Worm (Caenorhabditis elegans): ENCODE data around the gene F54C9.7.

DNA sequence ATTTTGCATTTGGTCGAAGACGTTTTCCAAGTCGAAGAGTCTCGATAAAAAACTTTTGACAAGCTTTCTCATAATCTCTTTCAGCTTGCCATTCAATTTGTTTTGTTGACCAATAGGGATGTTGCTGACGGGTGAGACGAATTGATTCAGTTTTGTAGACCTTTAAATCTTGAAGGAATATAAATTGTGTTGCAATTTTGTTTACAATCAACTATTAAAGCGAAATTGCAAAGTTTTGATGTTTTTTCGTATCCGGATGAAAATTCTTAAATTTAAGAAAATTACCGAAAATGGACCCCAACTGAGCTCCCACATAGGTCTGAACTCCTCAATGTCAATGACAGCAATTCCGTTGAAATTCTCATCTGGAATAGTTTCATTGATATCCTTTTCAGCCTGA is 43.0 kb downstream of the F54C9.7 start:
- TF ChIP-seq B0035.1 (tag; optimal IDR thresholded peaks at IDR 0.05) (no peak), ceh-40 (GFP tag; IDR thresholded peaks at IDR 0.05) (no peak), lag-1 (GFP tag; IDR thresholded peaks at IDR 0.05) (no peak), F37B4.10 (GFP tag; IDR thresholded peaks at IDR 0.05) (no peak), ets-4 (GFP tag; optimal IDR thresholded peaks at IDR 0.05) (no peak), efl-1 (GFP tag; optimal IDR thresholded peaks at IDR 0.05) (no peak), lir-1 (GFP tag; conservative IDR thresholded peaks at IDR 0.05) (no peak), xnd-1 (tag; optimal IDR thresholded peaks at IDR 0.05) (no peak), lin-54 (GFP tag; optimal IDR thresholded peaks at IDR 0.05) (no peak), T07F8.4 (tag; optimal IDR thresholded peaks at IDR 0.05) (no peak), snpc-1.3 (tag; optimal IDR thresholded peaks at IDR 0.05; ENCODE audit: insufficient read depth) (no peak), ama-1 (optimal IDR thresholded peaks at IDR 0.05) (no peak), ama-1 (GFP tag; optimal IDR thresholded peaks at IDR 0.05) (no peak), mel-28 (tag; optimal IDR thresholded peaks at IDR 0.05; ENCODE audit: borderline replicate concordance) (no peak), pha-4 (tag; optimal IDR thresholded peaks at IDR 0.05) (no peak)

Data from whole organism, young adult.